Fruit fly (Drosophila melanogaster): ENCODE measurements around the gene mys.

The mys gene

dm6 chrX:8116813-8117212, 55.4 kb downstream of the mys start, which contains the start of gene CG1575:
Gene CG1575 (plus strand): TSS chrX:8117012.
- no peak for TF ChIP-seq Hr38 (GFP tag; optimal IDR thresholded peaks at IDR 0.05)
- no peak for TF ChIP-seq Gug (GFP tag; IDR thresholded peaks at IDR 0.05)
- no peak for TF ChIP-seq svp (GFP tag)
- TF ChIP-seq Eip93F (GFP tag; optimal IDR thresholded peaks at IDR 0.05), result no peak
- TF ChIP-seq CG8632 (GFP tag; optimal IDR thresholded peaks at IDR 0.05), result no peak
- no peak for TF ChIP-seq Hr39 (GFP tag; optimal IDR thresholded peaks at IDR 0.05)
- no peak for TF ChIP-seq salr (GFP tag; optimal IDR thresholded peaks at IDR 0.05)
- TF ChIP-seq spab (GFP tag; optimal IDR thresholded peaks at IDR 0.05), result no peak
- no peak for TF ChIP-seq CG15336 (GFP tag; IDR thresholded peaks at IDR 0.05)
- no peak for TF ChIP-seq CG32006 (GFP tag; optimal IDR thresholded peaks at IDR 0.05)
- no peak for TF ChIP-seq CG3032 (tag; optimal IDR thresholded peaks at IDR 0.05)
- no peak for TF ChIP-seq CG34406 (GFP tag; optimal IDR thresholded peaks at IDR 0.05)
- no peak for TF ChIP-seq Sox102F (GFP tag; optimal IDR thresholded peaks at IDR 0.05)
- TF ChIP-seq Ets21C (GFP tag; optimal IDR thresholded peaks at IDR 0.05), result no peak
- no peak for TF ChIP-seq Met (GFP tag; optimal IDR thresholded peaks at IDR 0.05)
- no peak for TF ChIP-seq topi (GFP tag; optimal IDR thresholded peaks at IDR 0.05)
- no peak for TF ChIP-seq CG31627 (GFP tag; optimal IDR thresholded peaks at IDR 0.05)
- no peak for TF ChIP-seq CG1621 (tag; optimal IDR thresholded peaks at IDR 0.05)

Measured in whole organism, prepupa.